Worm (Caenorhabditis elegans) whole organism, L4 larva: ENCODE data around the gene cul-1.

Experiments
- F26F4.8 ChIP-seq: fragments of 200-800 bp; sonication (Bioruptor generic); conservative IDR thresholded peaks from 2 replicates; pipeline ENCODE4 v1.3.6; 2022; ENCODE audit warnings: missing genetic modification characterization, missing compliant biosample characterization
- Y105C5A.15 ChIP-seq: fragments of 200-800 bp; sonication (Bioruptor generic); IDR thresholded peaks from 2 replicates; pipeline ENCODE4 v1.3.6; 2022; ENCODE audit warnings: missing genetic modification characterization, missing compliant biosample characterization
- ZK337.2 ChIP-seq: fragments of 200-800 bp; sonication (Bioruptor generic); IDR thresholded peaks from 2 replicates; pipeline ENCODE4 v1.3.6; 2022; ENCODE audit warnings: missing genetic modification reagents, missing genetic modification characterization, missing compliant biosample characterization
- aha-1 ChIP-seq: fragments of 150-350 bp; peaks from one replicate; lab custom pipeline; 2014; ENCODE audit warnings: missing biosample characterization, missing genetic modification characterization
- arid-1 ChIP-seq: fragments of 200-800 bp; sonication (Bioruptor generic); conservative IDR thresholded peaks from 2 replicates; pipeline ENCODE4 v1.3.6; 2022; ENCODE audit warnings: missing genetic modification reagents, missing genetic modification characterization, missing compliant biosample characterization
- ceh-20 ChIP-seq: fragments of 200-800 bp; sonication (Bioruptor generic); IDR thresholded peaks from 2 replicates; pipeline ENCODE4 v1.3.6; 2022; ENCODE audit warnings: missing genetic modification reagents, missing genetic modification characterization, missing compliant biosample characterization
- ceh-44 ChIP-seq: fragments of 200-800 bp; sonication (Bioruptor generic); IDR thresholded peaks from 2 replicates; pipeline ENCODE4 v1.3.6; 2022; ENCODE audit warnings: missing genetic modification reagents, missing genetic modification characterization, missing compliant biosample characterization
- ceh-82 ChIP-seq: sonication (generic microtip); optimal IDR thresholded peaks from 2 replicates; lab custom pipeline; 2017; ENCODE audit warnings: missing biosample characterization, missing genetic modification characterization
- daf-16 ChIP-seq, 3 experiments: sonication (generic microtip); optimal IDR thresholded peaks; 2 replicates each; lab custom pipeline; 2016 to 2017; ENCODE audit warnings: missing genetic modification characterization in 3 of 3, missing genetic modification reagents in 3 of 3, mild to moderate bottlenecking in 2 of 3, missing compliant biosample characterization in 2 of 3, missing biosample characterization in 1 of 3, moderate library complexity in 1 of 3
- dmd-6 ChIP-seq: fragments of 200-800 bp; sonication (Bioruptor generic); IDR thresholded peaks from 2 replicates; pipeline ENCODE4 v1.3.6; 2022; ENCODE audit warnings: missing genetic modification reagents, missing genetic modification characterization, missing compliant biosample characterization
- dmd-8 ChIP-seq: fragments of 200-800 bp; sonication (Bioruptor generic); IDR thresholded peaks from 2 replicates; pipeline ENCODE4 v1.3.6; 2022; ENCODE audit warnings: missing genetic modification characterization, missing compliant biosample characterization
- dpl-1 ChIP-seq: fragments of 150-350 bp; optimal IDR thresholded peaks from 2 replicates; lab custom pipeline; 2014; ENCODE audit warnings: missing biosample characterization, missing genetic modification reagents, missing genetic modification characterization
- dve-1 ChIP-seq: sonication (generic microtip); optimal IDR thresholded peaks from 2 replicates; lab custom pipeline; 2017; ENCODE audit warnings: antibody characterized with exemption, mild to moderate bottlenecking, missing genetic modification characterization, missing compliant biosample characterization; ENCODE audit not compliant: insufficient read depth
- egl-27 ChIP-seq: sonication (generic microtip); optimal IDR thresholded peaks from 3 replicates; lab custom pipeline; 2017; ENCODE audit warnings: missing biosample characterization, missing genetic modification reagents, missing genetic modification characterization
- egl-43 ChIP-seq: fragments of 200-800 bp; sonication (Bioruptor generic); IDR thresholded peaks from 2 replicates; pipeline ENCODE4 v1.3.6; 2022; ENCODE audit warnings: missing genetic modification reagents, missing genetic modification characterization, missing compliant biosample characterization
- fkh-10 ChIP-seq: fragments of 150-350 bp; optimal IDR thresholded peaks from 2 replicates; lab custom pipeline; 2014; ENCODE audit warnings: missing biosample characterization, missing genetic modification reagents, missing genetic modification characterization
- gei-8 ChIP-seq: fragments of 200-800 bp; sonication (Bioruptor generic); optimal IDR thresholded peaks from 2 replicates; lab custom pipeline; 2018; ENCODE audit warnings: mild to moderate bottlenecking, missing genetic modification characterization, missing compliant biosample characterization
- hlh-30 ChIP-seq: sonication (generic microtip); optimal IDR thresholded peaks from 2 replicates; lab custom pipeline; 2017; ENCODE audit warnings: antibody characterized with exemption, mild to moderate bottlenecking, missing genetic modification characterization, missing compliant biosample characterization; ENCODE audit not compliant: insufficient read depth
- hmg-1.1 ChIP-seq: fragments of 200-800 bp; sonication (Bioruptor generic); IDR thresholded peaks from 2 replicates; pipeline ENCODE4 v1.3.6; 2022; ENCODE audit warnings: missing genetic modification reagents, missing genetic modification characterization, missing compliant biosample characterization
- lim-7 ChIP-seq: fragments of 200-800 bp; sonication (Bioruptor generic); IDR thresholded peaks from 2 replicates; pipeline ENCODE4 v1.3.6; 2022; ENCODE audit warnings: missing genetic modification characterization, missing compliant biosample characterization
- lin-1 ChIP-seq: fragments of 200-800 bp; sonication (Bioruptor generic); IDR thresholded peaks from 2 replicates; pipeline ENCODE4 v1.3.6; 2022; ENCODE audit warnings: missing genetic modification reagents, missing genetic modification characterization, missing compliant biosample characterization
- lin-13 ChIP-seq: fragments of 150-350 bp; optimal IDR thresholded peaks from 2 replicates; lab custom pipeline; 2014; ENCODE audit warnings: missing biosample characterization, missing genetic modification reagents, missing genetic modification characterization
- lin-15B ChIP-seq: fragments of 150-350 bp; sonication (generic microtip); optimal IDR thresholded peaks from 3 replicates; lab custom pipeline; 2014; ENCODE audit warnings: missing biosample characterization, missing genetic modification characterization
- lin-38 ChIP-seq: fragments of 200-800 bp; sonication (Bioruptor generic); IDR thresholded peaks from 2 replicates; pipeline ENCODE4 v1.3.6; 2022; ENCODE audit warnings: missing genetic modification reagents, missing genetic modification characterization, missing compliant biosample characterization
- lin-39 ChIP-seq: fragments of 150-350 bp; optimal IDR thresholded peaks from 2 replicates; lab custom pipeline; 2014; ENCODE audit warnings: missing biosample characterization, missing genetic modification reagents, missing genetic modification characterization
- lir-3 ChIP-seq: sonication (generic microtip); optimal IDR thresholded peaks from 2 replicates; lab custom pipeline; 2016; ENCODE audit warnings: mild to moderate bottlenecking, missing genetic modification characterization, missing compliant biosample characterization
- lsy-2 ChIP-seq, 2 experiments: fragments of 150-350 bp in 1 of 2; sonication (generic microtip) in 1 of 2; optimal IDR thresholded peaks; 2 replicates each; lab custom pipeline; 2014 to 2017; ENCODE audit warnings: missing biosample characterization in 2 of 2, missing genetic modification characterization in 2 of 2
- madf-9 ChIP-seq: fragments of 200-800 bp; sonication (Bioruptor generic); conservative IDR thresholded peaks from 2 replicates; pipeline ENCODE4 v1.3.6; 2022; ENCODE audit warnings: missing genetic modification reagents, missing genetic modification characterization, missing compliant biosample characterization
- mdl-1 ChIP-seq, 2 experiments: fragments of 150-350 bp in 1 of 2; sonication (generic microtip) in 1 of 2; optimal IDR thresholded peaks; 2 replicates each; lab custom pipeline; 2014 to 2017; ENCODE audit warnings: missing biosample characterization in 2 of 2, missing genetic modification characterization in 2 of 2
- mdt-29 ChIP-seq: fragments of 200-800 bp; sonication (Bioruptor generic); IDR thresholded peaks from 2 replicates; pipeline ENCODE4 v1.3.6; 2022; ENCODE audit warnings: missing genetic modification reagents, missing genetic modification characterization, missing compliant biosample characterization
- nhr-10 ChIP-seq: fragments of 150-350 bp; optimal IDR thresholded peaks from 2 replicates; lab custom pipeline; 2014; ENCODE audit warnings: missing biosample characterization, missing genetic modification characterization
- nhr-102 ChIP-seq: sonication (generic microtip); optimal IDR thresholded peaks from 2 replicates; lab custom pipeline; 2016; ENCODE audit warnings: mild to moderate bottlenecking, missing genetic modification characterization, moderate library complexity, missing compliant biosample characterization
- nhr-111 ChIP-seq: fragments of 200-800 bp; sonication (Bioruptor generic); optimal IDR thresholded peaks from 2 replicates; lab custom pipeline; 2018; ENCODE audit warnings: mild to moderate bottlenecking, missing genetic modification characterization, missing compliant biosample characterization
- nhr-237 ChIP-seq: sonication (generic microtip); optimal IDR thresholded peaks from 2 replicates; lab custom pipeline; 2017; ENCODE audit warnings: missing biosample characterization, missing genetic modification characterization
- nhr-25 ChIP-seq: sonication (generic microtip); optimal IDR thresholded peaks from 2 replicates; lab custom pipeline; 2017; ENCODE audit warnings: missing genetic modification characterization, mild to moderate bottlenecking, missing compliant biosample characterization, antibody characterized with exemption, moderate library complexity, borderline replicate concordance; ENCODE audit not compliant: insufficient read depth
- nhr-42 ChIP-seq: fragments of 200-800 bp; sonication (Bioruptor generic); IDR thresholded peaks from 2 replicates; pipeline ENCODE4 v1.3.6; 2022; ENCODE audit warnings: missing genetic modification characterization, missing compliant biosample characterization
- nhr-77 ChIP-seq: fragments of 150-350 bp; optimal IDR thresholded peaks from 2 replicates; lab custom pipeline; 2014; ENCODE audit warnings: missing biosample characterization, missing genetic modification characterization
- pha-4 ChIP-seq, 2 experiments: fragments of 150-350 bp in 1 of 2; fragments of 200-800 bp in 1 of 2; sonication (Bioruptor generic) in 1 of 2; IDR thresholded peaks in 1 of 2; optimal IDR thresholded peaks in 1 of 2; 2 replicates each; pipeline versions ENCODE4 v1.3.6 to Lab custom; 2014 to 2022; ENCODE audit warnings: missing genetic modification characterization in 2 of 2, missing genetic modification reagents in 2 of 2, missing biosample characterization in 1 of 2, missing compliant biosample characterization in 1 of 2
- saeg-2 ChIP-seq: fragments of 200-800 bp; sonication (Bioruptor generic); IDR thresholded peaks from 2 replicates; pipeline ENCODE4 v1.3.6; 2022; ENCODE audit warnings: missing genetic modification reagents, missing genetic modification characterization, missing compliant biosample characterization
- skn-1 ChIP-seq: fragments of 150-350 bp; optimal IDR thresholded peaks from 2 replicates; lab custom pipeline; 2014; ENCODE audit warnings: missing biosample characterization, missing genetic modification characterization
- snpc-4 ChIP-seq: fragments of 150-350 bp; optimal IDR thresholded peaks from 2 replicates; lab custom pipeline; 2014; ENCODE audit warnings: missing biosample characterization, missing genetic modification characterization
- spr-1 ChIP-seq: sonication (generic microtip); optimal IDR thresholded peaks from 2 replicates; lab custom pipeline; 2016; ENCODE audit warnings: mild to moderate bottlenecking, missing genetic modification characterization, missing compliant biosample characterization
- tag-97 ChIP-seq: fragments of 200-800 bp; sonication (Bioruptor generic); IDR thresholded peaks from 2 replicates; pipeline ENCODE4 v1.3.6; 2022; ENCODE audit warnings: missing genetic modification characterization, missing compliant biosample characterization
- unc-39 ChIP-seq: sonication (generic microtip); optimal IDR thresholded peaks from 2 replicates; lab custom pipeline; 2017; ENCODE audit warnings: missing biosample characterization, missing genetic modification characterization
- unc-62 ChIP-seq, 3 experiments: fragments of 150-350 bp in 1 of 3; sonication (generic microtip); optimal IDR thresholded peaks in 2 of 3; peaks in 1 of 3; 1 replicate in 1 of 3; 2 replicates in 2 of 3; lab custom pipeline; 2014 to 2017; ENCODE audit warnings: missing biosample characterization in 3 of 3, missing genetic modification characterization in 3 of 3, missing genetic modification reagents in 3 of 3, missing genotype in 1 of 3
- vab-7 ChIP-seq: fragments of 200-800 bp; sonication (Bioruptor generic); IDR thresholded peaks from 2 replicates; pipeline ENCODE4 v1.3.6; 2022; ENCODE audit warnings: missing genetic modification reagents, missing genetic modification characterization, missing compliant biosample characterization
- zfp-3 ChIP-seq: fragments of 200-800 bp; sonication (Bioruptor generic); conservative IDR thresholded peaks from 2 replicates; pipeline ENCODE4 v1.3.6; 2022; ENCODE audit warnings: missing genetic modification reagents, missing genetic modification characterization, missing compliant biosample characterization
- zip-11 ChIP-seq: fragments of 200-800 bp; sonication (Bioruptor generic); IDR thresholded peaks from 2 replicates; pipeline ENCODE4 v1.3.6; 2022; ENCODE audit warnings: missing genetic modification characterization, missing compliant biosample characterization
- ztf-11 ChIP-seq: fragments of 150-350 bp; optimal IDR thresholded peaks from 2 replicates; lab custom pipeline; 2014; ENCODE audit warnings: missing biosample characterization, missing genetic modification characterization

Gene cul-1

DNA sequence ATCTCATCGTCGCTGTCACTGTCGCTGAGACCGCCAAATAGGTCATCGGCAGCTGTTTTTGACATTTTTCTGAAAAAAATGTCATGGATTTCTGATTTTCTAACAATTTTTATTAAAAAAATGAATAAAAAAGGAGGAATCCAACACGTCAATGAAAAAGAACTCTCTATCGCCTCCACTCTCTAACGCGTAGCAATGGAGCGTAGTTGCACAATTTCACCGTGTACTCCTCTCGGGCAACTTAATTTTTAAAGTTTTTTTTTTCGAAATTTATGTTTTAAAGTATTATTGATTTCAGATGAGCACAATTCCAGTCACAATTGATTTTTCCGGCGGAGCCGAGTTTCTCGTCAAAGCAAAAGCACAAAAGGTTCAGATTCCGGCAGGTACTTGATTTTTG, 34.1 kb downstream of the cul-1 start, which contains the start of the genes taf-11.3 and urm-1 (continued):
- TF ChIP-seq F26F4.8 (no peak), nhr-25 (tag; lab: Kevin White, UChicago) (no peak), lin-38 (GFP tag; lab: Robert Waterston, UW) (peak; percentile 96), lsy-2 (tag; optimal IDR thresholded peaks at IDR 0.05; lab: Kevin White, UChicago) (peak in 1 of 2 experiments; percentile 93), mdl-1 (tag; optimal IDR thresholded peaks at IDR 0.05; lab: Kevin White, UChicago) (no peak), lin-1 (no peak), unc-62 (GFP tag; optimal IDR thresholded peaks at IDR 0.05 in 1 of 2; lab: Kevin White, UChicago) (peak in 1 of 2 experiments; percentile 84), unc-62 (tag; optimal IDR thresholded peaks at IDR 0.05; lab: Kevin White, UChicago) (no peak), skn-1 (no peak), ceh-44 (GFP tag; lab: Robert Waterston, UW) (no peak), ceh-20 (GFP tag; lab: Robert Waterston, UW) (no peak), daf-16 (GFP tag; optimal IDR thresholded peaks at IDR 0.05; lab: Kevin White, UChicago) (no peak), daf-16 (tag; optimal IDR thresholded peaks at IDR 0.05; lab: Kevin White, UChicago) (peak; percentile 40), tag-97 (GFP tag; lab: Robert Waterston, UW) (no peak), zfp-3 (GFP tag; lab: Robert Waterston, UW) (no peak), dve-1 (tag; lab: Kevin White, UChicago) (peak; percentile 82), lir-3 (tag; lab: Kevin White, UChicago) (no peak), lin-39 (tag; lab: Kevin White, UChicago) (no peak), lin-15B (tag; lab: Kevin White, UChicago) (peak; percentile 37), egl-27 (no peak), dmd-8 (no peak), arid-1 (GFP tag; lab: Robert Waterston, UW) (0 out of 2 replicates have a peak, but pooled peaks have one; percentile 30), fkh-10 (GFP tag; lab: Kevin White, UChicago) (no peak), dmd-6 (GFP tag; lab: Robert Waterston, UW) (no peak), nhr-237 (tag; lab: Kevin White, UChicago) (no peak), vab-7 (no peak), zip-11 (no peak), lin-13 (GFP tag; lab: Kevin White, UChicago) (peak; percentile 74), pha-4 (GFP tag; IDR thresholded peaks at IDR 0.05; lab: Robert Waterston, UW) (no peak), pha-4 (tag; optimal IDR thresholded peaks at IDR 0.05; lab: Kevin White, UChicago) (peak; percentile 79), nhr-111 (no peak), Y105C5A.15 (GFP tag; lab: Robert Waterston, UW) (no peak), dpl-1 (GFP tag; lab: Kevin White, UChicago) (peak; percentile 83), nhr-10 (tag; lab: Kevin White, UChicago) (no peak), ztf-11 (tag; lab: Kevin White, UChicago) (no peak), aha-1 (tag; lab: Kevin White, UChicago) (peak; percentile 50), lim-7 (GFP tag; lab: Robert Waterston, UW) (no peak), nhr-77 (tag; lab: Kevin White, UChicago) (peak; percentile 70), ceh-82 (no peak), unc-39 (no peak), saeg-2 (no peak)

- TF ChIP-seq gei-8 (GFP tag; lab: Kevin White, UChicago): peak; percentile 26
- TF ChIP-seq snpc-4 (tag; lab: Kevin White, UChicago): no peak
- no peak for TF ChIP-seq madf-9 (GFP tag; lab: Robert Waterston, UW)
- TF ChIP-seq hmg-1.1 (GFP tag; lab: Robert Waterston, UW): no peak
- peak; percentile 20; the same call in 1 of the 2 replicates for TF ChIP-seq egl-43 (GFP tag; lab: Robert Waterston, UW)
- no peak for TF ChIP-seq skn-1
- TF ChIP-seq mdt-29 (GFP tag; lab: Robert Waterston, UW): no peak
- TF ChIP-seq nhr-42 (GFP tag; lab: Robert Waterston, UW): no peak
- no peak for TF ChIP-seq ztf-11 (tag; lab: Kevin White, UChicago)
- TF ChIP-seq ZK337.2 (GFP tag; lab: Robert Waterston, UW): no peak
- no peak for TF ChIP-seq spr-1 (tag; lab: Kevin White, UChicago)
- no peak for TF ChIP-seq lin-15B (tag; lab: Kevin White, UChicago)
- TF ChIP-seq dve-1 (tag; lab: Kevin White, UChicago): no peak
- no peak for TF ChIP-seq nhr-102 (tag; lab: Kevin White, UChicago)
- TF ChIP-seq hlh-30 (tag; lab: Kevin White, UChicago): no peak
Observed at ce11 chrIII:10505943-10506698, 35.1 kb downstream of the cul-1 start.
